Worm (Caenorhabditis elegans): ENCODE results near the gene his-62.

his-62 gene

DNA sequence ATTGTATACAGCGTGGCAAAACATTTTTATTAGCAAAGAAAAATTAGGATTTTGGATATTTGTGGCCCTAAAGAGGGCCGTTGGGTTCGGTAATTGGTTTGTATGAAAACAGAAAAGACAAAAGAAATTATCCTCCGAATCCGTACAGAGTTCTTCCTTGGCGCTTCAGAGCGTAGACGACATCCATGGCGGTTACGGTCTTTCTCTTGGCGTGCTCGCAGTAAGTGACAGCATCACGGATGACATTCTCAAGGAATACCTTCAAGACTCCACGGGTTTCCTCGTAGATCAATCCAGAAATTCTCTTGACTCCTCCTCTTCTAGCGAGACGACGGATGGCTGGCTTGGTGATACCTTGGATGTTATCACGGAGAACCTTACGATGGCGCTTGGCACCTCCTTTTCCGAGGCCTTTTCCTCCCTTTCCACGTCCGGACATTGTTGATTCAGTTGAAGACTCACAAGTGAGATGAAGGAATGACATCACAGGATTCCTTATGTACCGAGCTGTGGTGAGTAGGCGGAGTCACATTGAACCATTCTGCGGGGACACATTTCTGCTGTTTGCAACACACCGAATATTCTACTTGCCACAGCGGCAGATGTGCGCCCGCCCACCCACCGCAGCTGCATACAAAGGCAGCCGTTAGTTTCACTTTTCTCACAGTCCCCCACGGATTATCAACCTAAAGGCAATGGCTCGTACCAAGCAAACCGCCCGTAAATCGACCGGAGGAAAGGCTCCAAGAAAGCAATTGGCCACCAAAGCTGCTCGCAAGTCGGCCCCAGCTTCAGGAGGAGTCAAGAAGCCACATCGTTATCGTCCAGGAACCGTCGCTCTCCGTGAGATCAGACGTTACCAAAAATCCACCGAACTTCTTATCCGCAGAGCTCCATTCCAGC, 1.5 kb downstream of the his-62 start, which contains the start of the genes his-60 and his-59 (continued):
- TF ChIP-seq isw-1 (GFP tag; IDR thresholded peaks at IDR 0.05) (peak; percentile 7; the same call in 1 of the 2 replicates), C16A3.4 (tag; optimal IDR thresholded peaks at IDR 0.05) (peak; percentile 36), hpl-2 (GFP tag; optimal IDR thresholded peaks at IDR 0.05) (no peak), unc-30 (tag; optimal IDR thresholded peaks at IDR 0.05) (no peak), mef-2 (tag; optimal IDR thresholded peaks at IDR 0.05) (no peak), pqm-1 (tag; optimal IDR thresholded peaks at IDR 0.05) (no peak), nhr-90 (tag; optimal IDR thresholded peaks at IDR 0.05; ENCODE audit: poor library complexity) (peak; percentile 63), elt-3 (tag; optimal IDR thresholded peaks at IDR 0.05) (no peak), ztf-11 (tag; optimal IDR thresholded peaks at IDR 0.05) (peak in 1 of 2 experiments; percentile 93), nhr-20 (tag; optimal IDR thresholded peaks at IDR 0.05) (peak; percentile 43), dsc-1 (tag; optimal IDR thresholded peaks at IDR 0.05) (no peak), nhr-47 (tag; optimal IDR thresholded peaks at IDR 0.05) (no peak), nhr-76 (tag; optimal IDR thresholded peaks at IDR 0.05) (no peak), ceh-82 (tag; optimal IDR thresholded peaks at IDR 0.05) (no peak), lir-3 (tag; optimal IDR thresholded peaks at IDR 0.05; ENCODE audit: poor library complexity) (no peak), lsy-2 (tag; optimal IDR thresholded peaks at IDR 0.05) (no peak), grh-1 (GFP tag; IDR thresholded peaks at IDR 0.05) (peak; percentile 47; the same call in 1 of the 2 replicates), lin-15B (tag; optimal IDR thresholded peaks at IDR 0.05) (no peak), ztf-4 (tag; optimal IDR thresholded peaks at IDR 0.05) (no peak), efl-1 (optimal IDR thresholded peaks at IDR 0.05) (peak; percentile 8 to 28), efl-1 (GFP tag; optimal IDR thresholded peaks at IDR 0.05 in 1 of 2) (no peak), nhr-19 (GFP tag; conservative IDR thresholded peaks at IDR 0.05) (peak; percentile 41), pax-3 (tag; optimal IDR thresholded peaks at IDR 0.05) (no peak), C34B4.2 (tag; optimal IDR thresholded peaks at IDR 0.05) (no peak), efl-3 (GFP tag; optimal IDR thresholded peaks at IDR 0.05) (peak; percentile 70), swsn-7 (tag; optimal IDR thresholded peaks at IDR 0.05) (peak; percentile 68), xbp-1 (tag; optimal IDR thresholded peaks at IDR 0.05) (peak; percentile 19), lin-14 (GFP tag; optimal IDR thresholded peaks at IDR 0.05) (peak; percentile 67), ets-5 (GFP tag; IDR thresholded peaks at IDR 0.05) (no peak), F16B12.6 (tag; optimal IDR thresholded peaks at IDR 0.05) (no peak), mab-9 (GFP tag; IDR thresholded peaks at IDR 0.05) (no peak), nhr-11 (tag; optimal IDR thresholded peaks at IDR 0.05) (no peak), dpl-1 (GFP tag; optimal IDR thresholded peaks at IDR 0.05) (no peak)

DNA sequence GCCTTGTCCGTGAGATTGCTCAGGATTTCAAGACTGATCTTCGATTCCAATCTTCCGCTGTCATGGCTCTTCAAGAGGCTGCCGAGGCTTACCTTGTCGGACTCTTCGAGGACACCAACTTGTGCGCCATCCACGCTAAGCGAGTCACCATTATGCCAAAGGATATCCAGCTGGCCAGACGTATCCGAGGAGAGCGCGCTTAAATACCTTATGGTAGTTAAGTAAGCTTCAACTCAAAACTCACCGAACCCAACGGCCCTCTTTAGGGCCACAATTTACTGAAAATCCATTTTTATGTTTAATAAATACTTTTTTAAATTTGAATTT, 2.1 kb downstream of the his-62 start:
- TF ChIP-seq C34B4.2 (tag; optimal IDR thresholded peaks at IDR 0.05) (no peak), nhr-20 (tag; optimal IDR thresholded peaks at IDR 0.05) (no peak), alr-1 (tag; optimal IDR thresholded peaks at IDR 0.05; ENCODE audit: borderline replicate concordance) (no peak), tbx-2 (tag; optimal IDR thresholded peaks at IDR 0.05) (no peak), lin-39 (tag; optimal IDR thresholded peaks at IDR 0.05) (no peak), ztf-4 (tag; optimal IDR thresholded peaks at IDR 0.05) (no peak), lsy-2 (tag; optimal IDR thresholded peaks at IDR 0.05) (no peak), blmp-1 (tag; optimal IDR thresholded peaks at IDR 0.05) (no peak), nhr-19 (GFP tag; conservative IDR thresholded peaks at IDR 0.05) (no peak), sox-4 (tag; optimal IDR thresholded peaks at IDR 0.05) (no peak), nhr-28 (tag; optimal IDR thresholded peaks at IDR 0.05) (no peak), lir-3 (tag; optimal IDR thresholded peaks at IDR 0.05; ENCODE audit: poor library complexity) (no peak)
